Worm (Caenorhabditis elegans) whole organism, L4 larva: Measurements from ENCODE around the gene T08D10.3.

ENCODE experiments used
- F10B5.3 ChIP-seq: sonication (generic microtip); optimal IDR thresholded peaks from 2 replicates; lab custom pipeline; 2016; ENCODE audit warnings: mild to moderate bottlenecking, missing genetic modification characterization, missing compliant biosample characterization
- cey-2 ChIP-seq: sonication (generic microtip); optimal IDR thresholded peaks from 3 replicates; lab custom pipeline; 2017; ENCODE audit warnings: missing genetic modification characterization, mild to moderate bottlenecking, missing compliant biosample characterization, antibody characterized with exemption, borderline replicate concordance; ENCODE audit not compliant: insufficient read depth
- egl-43 ChIP-seq: fragments of 200-800 bp; sonication (Bioruptor generic); IDR thresholded peaks from 2 replicates; pipeline ENCODE4 v1.3.6; 2022; ENCODE audit warnings: missing genetic modification reagents, missing genetic modification characterization, missing compliant biosample characterization
- lin-13 ChIP-seq: fragments of 150-350 bp; optimal IDR thresholded peaks from 2 replicates; lab custom pipeline; 2014; ENCODE audit warnings: missing biosample characterization, missing genetic modification reagents, missing genetic modification characterization
- mdl-1 ChIP-seq, 2 experiments: fragments of 150-350 bp in 1 of 2; sonication (generic microtip) in 1 of 2; optimal IDR thresholded peaks; 2 replicates each; lab custom pipeline; 2014 to 2017; ENCODE audit warnings: missing biosample characterization in 2 of 2, missing genetic modification characterization in 2 of 2
- mdt-29 ChIP-seq: fragments of 200-800 bp; sonication (Bioruptor generic); IDR thresholded peaks from 2 replicates; pipeline ENCODE4 v1.3.6; 2022; ENCODE audit warnings: missing genetic modification reagents, missing genetic modification characterization, missing compliant biosample characterization
- mep-1 ChIP-seq: fragments of 150-350 bp; sonication (generic microtip); optimal IDR thresholded peaks from 3 replicates; lab custom pipeline; 2014; ENCODE audit warnings: missing biosample characterization, missing genetic modification characterization
- nhr-6 ChIP-seq: fragments of 150-350 bp; optimal IDR thresholded peaks from 2 replicates; lab custom pipeline; 2014; ENCODE audit warnings: missing biosample characterization, missing genetic modification characterization
- nhr-77 ChIP-seq: fragments of 150-350 bp; optimal IDR thresholded peaks from 2 replicates; lab custom pipeline; 2014; ENCODE audit warnings: missing biosample characterization, missing genetic modification characterization
- pha-4 ChIP-seq, 2 experiments: fragments of 150-350 bp in 1 of 2; fragments of 200-800 bp in 1 of 2; sonication (Bioruptor generic) in 1 of 2; IDR thresholded peaks in 1 of 2; optimal IDR thresholded peaks in 1 of 2; 2 replicates each; pipeline versions ENCODE4 v1.3.6 to Lab custom; 2014 to 2022; ENCODE audit warnings: missing genetic modification characterization in 2 of 2, missing genetic modification reagents in 2 of 2, missing biosample characterization in 1 of 2, missing compliant biosample characterization in 1 of 2
- sdz-12 ChIP-seq: fragments of 200-800 bp; sonication (Bioruptor generic); optimal IDR thresholded peaks from 2 replicates; lab custom pipeline; 2018; ENCODE audit warnings: mild to moderate bottlenecking, missing genetic modification characterization, missing compliant biosample characterization
- snpc-4 ChIP-seq: fragments of 150-350 bp; optimal IDR thresholded peaks from 2 replicates; lab custom pipeline; 2014; ENCODE audit warnings: missing biosample characterization, missing genetic modification characterization
- unc-39 ChIP-seq: sonication (generic microtip); optimal IDR thresholded peaks from 2 replicates; lab custom pipeline; 2017; ENCODE audit warnings: missing biosample characterization, missing genetic modification characterization
- zag-1 ChIP-seq: fragments of 150-350 bp; optimal IDR thresholded peaks from 2 replicates; lab custom pipeline; 2014; ENCODE audit warnings: missing biosample characterization, missing genetic modification characterization

DNA sequence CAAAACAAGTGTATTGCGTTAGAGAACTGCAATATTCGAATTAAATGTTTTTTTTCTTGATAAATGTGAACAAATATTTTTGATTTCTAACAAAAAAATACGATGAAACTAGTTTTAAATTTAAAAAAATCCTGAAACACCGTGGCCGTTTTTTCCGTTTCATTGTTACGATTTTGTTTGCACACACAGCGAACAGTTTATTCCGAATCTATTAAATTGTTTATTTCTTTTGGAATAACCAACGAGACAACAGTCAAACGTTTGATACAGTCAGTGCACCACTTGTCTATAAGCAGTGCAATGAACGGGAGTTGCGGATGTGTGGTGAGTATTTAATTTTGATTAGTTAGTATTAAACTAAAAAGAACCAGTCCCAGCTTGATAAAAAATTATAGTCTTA, 38.5 kb upstream of the T08D10.3 start, which contains the start of gene Y62H9A.13:
- TF ChIP-seq mdl-1 (tag; optimal IDR thresholded peaks at IDR 0.05; lab: Kevin White, UChicago) (no peak), nhr-77 (tag; lab: Kevin White, UChicago) (no peak), pha-4 (GFP tag; IDR thresholded peaks at IDR 0.05; lab: Robert Waterston, UW) (no peak), pha-4 (tag; optimal IDR thresholded peaks at IDR 0.05; lab: Kevin White, UChicago) (no peak), lin-13 (GFP tag; lab: Kevin White, UChicago) (no peak), nhr-6 (tag; lab: Kevin White, UChicago) (no peak), zag-1 (tag; lab: Kevin White, UChicago) (no peak), cey-2 (no peak), mdt-29 (GFP tag; lab: Robert Waterston, UW) (no peak), mep-1 (tag; lab: Kevin White, UChicago) (no peak), sdz-12 (GFP tag; lab: Kevin White, UChicago) (no peak), F10B5.3 (tag; lab: Kevin White, UChicago) (no peak), snpc-4 (tag; lab: Kevin White, UChicago) (no peak), egl-43 (GFP tag; lab: Robert Waterston, UW) (no peak), unc-39 (no peak)
